1 fruit fly cellular context compared by ENCODE assay signal in genomic region chr3L:15956448-15957010, dm6.
TF ChIP-seq lines count a peak whose summit lies in the region.

TSS of gene elgi (plus strand) at chr3L:15956550.

TF ChIP-seq in whole organism, embryonic, 481 proteins besides CTCF, POLR2A, EP300 and RAD21 (continued from another document):
- TF ChIP-seq CG33213 (GFP tag; optimal IDR thresholded peaks at IDR 0.05; lab: Kevin White, UChicago) (peak; percentile 51), NFAT (GFP tag; IDR thresholded peaks at IDR 0.05; lab: Robert Waterston, UW) (peak; percentile 74), amos (GFP tag; IDR thresholded peaks at IDR 0.05; lab: Robert Waterston, UW; ENCODE audit: partially characterized antibody) (peak; percentile 18; the same call in 1 of the 2 replicates), ash1 (GFP tag; optimal IDR thresholded peaks at IDR 0.05; lab: Kevin White, UChicago) (no peak), lab (GFP tag; optimal IDR thresholded peaks at IDR 0.05; lab: Kevin White, UChicago) (peak; percentile 73), CG11085 (GFP tag; IDR thresholded peaks at IDR 0.05; lab: Robert Waterston, UW) (peak; percentile 41; the same call in 1 of the 2 replicates), prd (optimal IDR thresholded peaks at IDR 0.05; lab: Kevin White, UChicago) (no peak), prd (GFP tag; IDR thresholded peaks at IDR 0.05; lab: Robert Waterston, UW) (0 out of 3 replicates have a peak, but pooled peaks have one; percentile 9), gcm (GFP tag; optimal IDR thresholded peaks at IDR 0.05; lab: Kevin White, UChicago) (no peak), eyg (GFP tag; optimal IDR thresholded peaks at IDR 0.05; lab: Kevin White, UChicago) (peak; percentile 27), bbx (GFP tag; IDR thresholded peaks at IDR 0.05; lab: Robert Waterston, UW; ENCODE audit: partially characterized antibody) (peak; percentile 49), CrebB (tag; optimal IDR thresholded peaks at IDR 0.05; lab: Kevin White, UChicago) (peak; percentile 43), Fer1 (GFP tag; optimal IDR thresholded peaks at IDR 0.05; lab: Kevin White, UChicago) (peak; percentile 52), stwl (tag; optimal IDR thresholded peaks at IDR 0.05; lab: Kevin White, UChicago) (peak; percentile 89), CG12071 (GFP tag; optimal IDR thresholded peaks at IDR 0.05; lab: Kevin White, UChicago) (peak; percentile 25), CG3847 (GFP tag; IDR thresholded peaks at IDR 0.05; lab: Robert Waterston, UW) (peak; percentile 77), unpg (GFP tag; optimal IDR thresholded peaks at IDR 0.05; lab: Kevin White, UChicago) (peak; percentile 39), CG10462 (GFP tag; optimal IDR thresholded peaks at IDR 0.05; lab: Kevin White, UChicago) (peak; percentile 5), ro (GFP tag; IDR thresholded peaks at IDR 0.05; lab: Robert Waterston, UW) (no peak), hb (GFP tag; IDR thresholded peaks at IDR 0.05; lab: Robert Waterston, UW; ENCODE audit: partially characterized antibody) (no peak), sna (GFP tag; IDR thresholded peaks at IDR 0.05; lab: Robert Waterston, UW; ENCODE audit: partially characterized antibody) (no peak), Jarid2 (GFP tag; optimal IDR thresholded peaks at IDR 0.05; lab: Kevin White, UChicago) (no peak), CG8089 (GFP tag; optimal IDR thresholded peaks at IDR 0.05; lab: Kevin White, UChicago) (peak; percentile 20), CG2199 (GFP tag; IDR thresholded peaks at IDR 0.05; lab: Robert Waterston, UW) (no peak), bab2 (GFP tag; optimal IDR thresholded peaks at IDR 0.05; lab: Kevin White, UChicago) (peak; percentile 54), repo (GFP tag; optimal IDR thresholded peaks at IDR 0.05; lab: Kevin White, UChicago) (peak; percentile 52), CG8944 (GFP tag; optimal IDR thresholded peaks at IDR 0.05; lab: Kevin White, UChicago) (peak; percentile 38), CG6791 (GFP tag; IDR thresholded peaks at IDR 0.05; lab: Robert Waterston, UW; ENCODE audit: partially characterized antibody) (0 out of 3 replicates have a peak, but pooled peaks have one; percentile 11), z (GFP tag; IDR thresholded peaks at IDR 0.05; lab: Robert Waterston, UW) (no peak), disco-r (GFP tag; optimal IDR thresholded peaks at IDR 0.05; lab: Kevin White, UChicago) (peak; percentile 22), danr (GFP tag; IDR thresholded peaks at IDR 0.05; lab: Robert Waterston, UW) (no peak), CG1233 (GFP tag; optimal IDR thresholded peaks at IDR 0.05; lab: Kevin White, UChicago) (peak; percentile 50), Xbp1 (GFP tag; optimal IDR thresholded peaks at IDR 0.05; lab: Kevin White, UChicago) (peak; percentile 77), CG18619 (GFP tag; optimal IDR thresholded peaks at IDR 0.05; lab: Kevin White, UChicago) (peak; percentile 39), CG34224 (GFP tag; IDR thresholded peaks at IDR 0.05; lab: Robert Waterston, UW; ENCODE audit: partially characterized antibody) (peak; percentile 40; the same call in 2 of the 3 replicates), Mad (GFP tag; optimal IDR thresholded peaks at IDR 0.05; lab: Kevin White, UChicago) (peak; percentile 9), CG6689 (GFP tag; IDR thresholded peaks at IDR 0.05; lab: Robert Waterston, UW) (peak; percentile 28; the same call in 1 of the 2 replicates), Atf-2 (GFP tag; optimal IDR thresholded peaks at IDR 0.05; lab: Kevin White, UChicago) (peak; percentile 26), E2f1 (GFP tag; IDR thresholded peaks at IDR 0.05; lab: Robert Waterston, UW) (no peak), nerfin-1 (tag; optimal IDR thresholded peaks at IDR 0.05; lab: Kevin White, UChicago) (peak; percentile 18), Ets97D (GFP tag; optimal IDR thresholded peaks at IDR 0.05; lab: Kevin White, UChicago) (peak; percentile 53), CG15073 (GFP tag; optimal IDR thresholded peaks at IDR 0.05; lab: Kevin White, UChicago) (no peak), chif (GFP tag; optimal IDR thresholded peaks at IDR 0.05; lab: Kevin White, UChicago) (peak; percentile 35 to 63), ken (GFP tag; IDR thresholded peaks at IDR 0.05; lab: Robert Waterston, UW) (peak; percentile 74; the same call in 2 of the 3 replicates), CG4617 (GFP tag; optimal IDR thresholded peaks at IDR 0.05; lab: Kevin White, UChicago; ENCODE audit: borderline replicate concordance) (peak; percentile 86), unc-4 (GFP tag; IDR thresholded peaks at IDR 0.05; lab: Robert Waterston, UW; ENCODE audit: partially characterized antibody) (peak; percentile 30; the same call in 1 of the 2 replicates), H2.0 (GFP tag; IDR thresholded peaks at IDR 0.05; lab: Robert Waterston, UW) (no peak), nmo (GFP tag; optimal IDR thresholded peaks at IDR 0.05; lab: Kevin White, UChicago) (peak; percentile 29), zfh2 (GFP tag; optimal IDR thresholded peaks at IDR 0.05; lab: Kevin White, UChicago) (peak; percentile 84), Hr51 (GFP tag; optimal IDR thresholded peaks at IDR 0.05; lab: Kevin White, UChicago) (peak in 1 of 2 experiments; percentile 61), odd (GFP tag; optimal IDR thresholded peaks at IDR 0.05; lab: Kevin White, UChicago) (no peak), CG13894 (tag; optimal IDR thresholded peaks at IDR 0.05; lab: Kevin White, UChicago) (peak; percentile 22), hbn (GFP tag; IDR thresholded peaks at IDR 0.05; lab: Robert Waterston, UW; ENCODE audit: partially characterized antibody) (no peak), seq (GFP tag; IDR thresholded peaks at IDR 0.05; lab: Robert Waterston, UW) (no peak), PHDP (tag; optimal IDR thresholded peaks at IDR 0.05; lab: Kevin White, UChicago) (peak; percentile 34), oc (tag; optimal IDR thresholded peaks at IDR 0.05; lab: Kevin White, UChicago) (peak; percentile 59), CG8924 (tag; optimal IDR thresholded peaks at IDR 0.05; lab: Kevin White, UChicago) (peak; percentile 4), schlank (tag; optimal IDR thresholded peaks at IDR 0.05; lab: Kevin White, UChicago) (peak; percentile 11), cad (GFP tag; optimal IDR thresholded peaks at IDR 0.05; lab: Kevin White, UChicago) (no peak), Trl (optimal IDR thresholded peaks at IDR 0.05; lab: Kevin White, UChicago) (no peak), Trl (GFP tag; optimal IDR thresholded peaks at IDR 0.05; lab: Kevin White, UChicago) (peak; percentile 71), dm (GFP tag; optimal IDR thresholded peaks at IDR 0.05; lab: Kevin White, UChicago) (peak; percentile 11), CG11398 (GFP tag; optimal IDR thresholded peaks at IDR 0.05; lab: Kevin White, UChicago) (peak; percentile 39), chn (GFP tag; optimal IDR thresholded peaks at IDR 0.05; lab: Kevin White, UChicago) (peak; percentile 46), Bgb (GFP tag; IDR thresholded peaks at IDR 0.05; lab: Robert Waterston, UW; ENCODE audit: partially characterized antibody) (no peak), Camta (GFP tag; optimal IDR thresholded peaks at IDR 0.05; lab: Kevin White, UChicago) (peak; percentile 56), HHEX (GFP tag; optimal IDR thresholded peaks at IDR 0.05; lab: Kevin White, UChicago) (peak; percentile 30), CG10267 (tag; optimal IDR thresholded peaks at IDR 0.05; lab: Kevin White, UChicago) (peak; percentile 95), CG3163 (GFP tag; optimal IDR thresholded peaks at IDR 0.05; lab: Kevin White, UChicago) (peak; percentile 51), az2 (GFP tag; optimal IDR thresholded peaks at IDR 0.05; lab: Kevin White, UChicago) (peak; percentile 36), CG16863 (GFP tag; optimal IDR thresholded peaks at IDR 0.05; lab: Kevin White, UChicago) (peak; percentile 48), CG31441 (GFP tag; IDR thresholded peaks at IDR 0.05; lab: Robert Waterston, UW) (no peak), CG1792 (GFP tag; optimal IDR thresholded peaks at IDR 0.05; lab: Kevin White, UChicago) (peak; percentile 64), cato (GFP tag; optimal IDR thresholded peaks at IDR 0.05; lab: Kevin White, UChicago; ENCODE audit: borderline replicate concordance) (no peak), CG2202 (tag; optimal IDR thresholded peaks at IDR 0.05; lab: Kevin White, UChicago) (no peak), CG33557 (GFP tag; optimal IDR thresholded peaks at IDR 0.05; lab: Kevin White, UChicago) (peak; percentile 30), Dek (tag; optimal IDR thresholded peaks at IDR 0.05; lab: Kevin White, UChicago) (peak; percentile 51), CG1647 (GFP tag; optimal IDR thresholded peaks at IDR 0.05; lab: Kevin White, UChicago) (peak; percentile 44), CG1024 (GFP tag; IDR thresholded peaks at IDR 0.05; lab: Robert Waterston, UW) (peak; percentile 35), ftz-f1 (GFP tag; optimal IDR thresholded peaks at IDR 0.05; lab: Kevin White, UChicago) (no peak), CG8765 (GFP tag; IDR thresholded peaks at IDR 0.05; lab: Robert Waterston, UW) (no peak), Hr3 (GFP tag; optimal IDR thresholded peaks at IDR 0.05; lab: Kevin White, UChicago) (peak; percentile 53), pum (GFP tag; optimal IDR thresholded peaks at IDR 0.05; lab: Kevin White, UChicago) (peak; percentile 58), pan (optimal IDR thresholded peaks at IDR 0.05; lab: Kevin White, UChicago) (no peak), pan (GFP tag; optimal IDR thresholded peaks at IDR 0.05 in 1 of 2, IDR thresholded peaks at IDR 0.05 in 1 of 2) (peak in 1 of 2 experiments; percentile 53), Dp (GFP tag; optimal IDR thresholded peaks at IDR 0.05; lab: Kevin White, UChicago) (peak; percentile 8), CG18262 (tag; optimal IDR thresholded peaks at IDR 0.05; lab: Kevin White, UChicago) (peak; percentile 3), lbe (GFP tag; optimal IDR thresholded peaks at IDR 0.05; lab: Kevin White, UChicago) (peak; percentile 78), row (GFP tag; IDR thresholded peaks at IDR 0.05; lab: Robert Waterston, UW) (peak; percentile 84), Spps (tag; optimal IDR thresholded peaks at IDR 0.05; lab: Kevin White, UChicago) (no peak), CG17328 (GFP tag; IDR thresholded peaks at IDR 0.05; lab: Robert Waterston, UW) (no peak), Gsc (GFP tag; IDR thresholded peaks at IDR 0.05; lab: Robert Waterston, UW) (no peak), crp (GFP tag; optimal IDR thresholded peaks at IDR 0.05; lab: Kevin White, UChicago) (peak in 1 of 2 experiments; percentile 71), Max (GFP tag; optimal IDR thresholded peaks at IDR 0.05; lab: Kevin White, UChicago) (peak; percentile 43), Med (GFP tag; lab: Kevin White, UChicago) (peak; percentile 94), CG2116 (GFP tag; optimal IDR thresholded peaks at IDR 0.05; lab: Kevin White, UChicago) (peak; percentile 23), CG32772 (GFP tag; IDR thresholded peaks at IDR 0.05; lab: Robert Waterston, UW) (peak; percentile 81), zfh1 (GFP tag; IDR thresholded peaks at IDR 0.05; lab: Robert Waterston, UW) (peak; percentile 55; the same call in 1 of the 3 replicates), CG18764 (GFP tag; optimal IDR thresholded peaks at IDR 0.05; lab: Kevin White, UChicago) (peak; percentile 37), CG14667 (GFP tag; IDR thresholded peaks at IDR 0.05; lab: Robert Waterston, UW) (no peak), Poxn (GFP tag; IDR thresholded peaks at IDR 0.05; lab: Robert Waterston, UW) (no peak), crol (GFP tag; IDR thresholded peaks at IDR 0.05; lab: Robert Waterston, UW) (no peak), CG6765 (GFP tag; optimal IDR thresholded peaks at IDR 0.05; lab: Kevin White, UChicago) (peak; percentile 27), tin (GFP tag; optimal IDR thresholded peaks at IDR 0.05; lab: Kevin White, UChicago) (peak; percentile 62), CG30020 (tag; optimal IDR thresholded peaks at IDR 0.05; lab: Kevin White, UChicago) (peak; percentile 24), Sry-β (GFP tag; optimal IDR thresholded peaks at IDR 0.05; lab: Kevin White, UChicago) (peak; percentile 94), tx (GFP tag; optimal IDR thresholded peaks at IDR 0.05; lab: Kevin White, UChicago) (peak; percentile 15), chm (GFP tag; IDR thresholded peaks at IDR 0.05; lab: Robert Waterston, UW) (0 out of 2 replicates have a peak, but pooled peaks have one; percentile 5), Rfx (GFP tag; IDR thresholded peaks at IDR 0.05; lab: Robert Waterston, UW) (peak; percentile 85), ind (GFP tag; optimal IDR thresholded peaks at IDR 0.05; lab: Kevin White, UChicago) (peak; percentile 66), caup (GFP tag; optimal IDR thresholded peaks at IDR 0.05; lab: Kevin White, UChicago; ENCODE audit: severe bottlenecking) (peak; percentile 72), CG7556 (GFP tag; optimal IDR thresholded peaks at IDR 0.05; lab: Kevin White, UChicago) (peak; percentile 38), sisA (GFP tag; IDR thresholded peaks at IDR 0.05; lab: Robert Waterston, UW) (0 out of 2 replicates have a peak, but pooled peaks have one; percentile 25), her (GFP tag; optimal IDR thresholded peaks at IDR 0.05; lab: Kevin White, UChicago) (peak; percentile 60), Nf-YB (GFP tag; optimal IDR thresholded peaks at IDR 0.05; lab: Kevin White, UChicago) (no peak), CG17385 (GFP tag; optimal IDR thresholded peaks at IDR 0.05; lab: Kevin White, UChicago) (peak; percentile 62), run (tag; optimal IDR thresholded peaks at IDR 0.05; lab: Kevin White, UChicago) (no peak), CG10959 (GFP tag; IDR thresholded peaks at IDR 0.05; lab: Robert Waterston, UW) (no peak), dysf (GFP tag; IDR thresholded peaks at IDR 0.05; lab: Robert Waterston, UW) (peak; percentile 58; the same call in 2 of the 3 replicates)
